Worm (Caenorhabditis elegans) whole organism, late embryonic: Measurements from ENCODE around the gene umps-1.

Source experiments
- C38D4.7 ChIP-seq: fragments of 200-800 bp; sonication (Bioruptor generic); optimal IDR thresholded peaks from 2 replicates; lab custom pipeline; 2018; ENCODE audit warnings: mild to moderate bottlenecking, missing genetic modification characterization, moderate library complexity, missing compliant biosample characterization
- Y22D7AL.16 ChIP-seq: sonication (generic microtip); optimal IDR thresholded peaks from 2 replicates; lab custom pipeline; 2016; ENCODE audit warnings: missing genetic modification characterization, missing compliant biosample characterization
- ceh-18 ChIP-seq: sonication (generic microtip); optimal IDR thresholded peaks from 2 replicates; lab custom pipeline; 2016; ENCODE audit warnings: missing genetic modification characterization, missing compliant biosample characterization
- ceh-31 ChIP-seq: sonication (generic microtip); optimal IDR thresholded peaks from 2 replicates; lab custom pipeline; 2016; ENCODE audit warnings: missing genetic modification characterization, missing compliant biosample characterization
- elt-2 ChIP-seq: sonication (generic microtip); optimal IDR thresholded peaks from 2 replicates; lab custom pipeline; 2016; ENCODE audit warnings: missing genetic modification reagents, missing genetic modification characterization, missing compliant biosample characterization
- npax-4 ChIP-seq: sonication (generic microtip); optimal IDR thresholded peaks from 2 replicates; lab custom pipeline; 2016; ENCODE audit warnings: missing genetic modification characterization, missing compliant biosample characterization
- pag-3 ChIP-seq: sonication (generic microtip); optimal IDR thresholded peaks from 2 replicates; lab custom pipeline; 2016; ENCODE audit warnings: missing compliant biosample characterization, missing genetic modification characterization, borderline replicate concordance

ce11 chrIII:10357598-10358186 is at the start of gene umps-1:
- TF ChIP-seq Y22D7AL.16 (tag; lab: Kevin White, UChicago) (no peak), npax-4 (tag; lab: Kevin White, UChicago) (no peak), elt-2 (tag; lab: Kevin White, UChicago) (peak; percentile 5), ceh-31 (no peak), C38D4.7 (GFP tag; lab: Kevin White, UChicago) (no peak), ceh-18 (tag; lab: Kevin White, UChicago) (no peak), pag-3 (tag; lab: Kevin White, UChicago) (no peak)
